Fruit fly (Drosophila melanogaster): Measurements from ENCODE around the gene Polr1E.

The Polr1E gene

dm6 chr3R:18298900-18299321 lies 2.6 kb downstream of the Polr1E start, which contains the start of gene Dlc90F (continued):
- no peak for TF ChIP-seq sim (GFP tag; IDR thresholded peaks at IDR 0.05)
- peak; percentile 67 for TF ChIP-seq pb (GFP tag; optimal IDR thresholded peaks at IDR 0.05)
- no peak for TF ChIP-seq Sox100B (GFP tag; optimal IDR thresholded peaks at IDR 0.05)
- peak; percentile 43 for TF ChIP-seq CG15479 (GFP tag; optimal IDR thresholded peaks at IDR 0.05)
- peak; percentile 82 for TF ChIP-seq Mrtf (GFP tag; IDR thresholded peaks at IDR 0.05)
- TF ChIP-seq nom (GFP tag; optimal IDR thresholded peaks at IDR 0.05): no peak
- peak; percentile 67 for TF ChIP-seq twi (tag; optimal IDR thresholded peaks at IDR 0.05)
- peak; percentile 33 for TF ChIP-seq HmgD (GFP tag; optimal IDR thresholded peaks at IDR 0.05)
- TF ChIP-seq CG2875 (GFP tag; optimal IDR thresholded peaks at IDR 0.05): no peak
- no peak for TF ChIP-seq org-1 (GFP tag; optimal IDR thresholded peaks at IDR 0.05)
- peak; percentile 60 for TF ChIP-seq ap (GFP tag; IDR thresholded peaks at IDR 0.05)
- TF ChIP-seq CG9817 (tag; optimal IDR thresholded peaks at IDR 0.05): peak; percentile 86
- TF ChIP-seq CG3847 (GFP tag; IDR thresholded peaks at IDR 0.05): peak; percentile 86
- peak; percentile 78 for TF ChIP-seq Sry-δ (GFP tag; optimal IDR thresholded peaks at IDR 0.05)
- TF ChIP-seq ham (GFP tag; IDR thresholded peaks at IDR 0.05): no peak
- TF ChIP-seq Xbp1 (GFP tag; optimal IDR thresholded peaks at IDR 0.05): peak; percentile 82
- TF ChIP-seq jigr1 (GFP tag; IDR thresholded peaks at IDR 0.05): peak; percentile 69; the same call in 1 of the 3 replicates
- peak; percentile 87 for TF ChIP-seq CG9609 (GFP tag; optimal IDR thresholded peaks at IDR 0.05)
- TF ChIP-seq Mes4 (GFP tag; optimal IDR thresholded peaks at IDR 0.05): peak; percentile 81
- TF ChIP-seq Sox102F (GFP tag; optimal IDR thresholded peaks at IDR 0.05): peak; percentile 74
- peak; percentile 90 for TF ChIP-seq Ptx1 (GFP tag; IDR thresholded peaks at IDR 0.05)
- peak; percentile 12; the same call in 1 of the 2 replicates for TF ChIP-seq sna (GFP tag; IDR thresholded peaks at IDR 0.05; ENCODE audit: partially characterized antibody)
- no peak for TF ChIP-seq CkIIα-i1 (GFP tag; IDR thresholded peaks at IDR 0.05)
- peak; percentile 53; the same call in 1 of the 2 replicates for TF ChIP-seq Lim3 (GFP tag; IDR thresholded peaks at IDR 0.05)
- TF ChIP-seq kay (GFP tag; optimal IDR thresholded peaks at IDR 0.05): peak; percentile 88
- peak; percentile 86 for TF ChIP-seq CG11456 (GFP tag; IDR thresholded peaks at IDR 0.05)
- peak; percentile 65 for TF ChIP-seq CG3995 (GFP tag; optimal IDR thresholded peaks at IDR 0.05)
- TF ChIP-seq CG6254 (GFP tag; optimal IDR thresholded peaks at IDR 0.05): no peak
- TF ChIP-seq HLH54F (GFP tag; optimal IDR thresholded peaks at IDR 0.05): peak; percentile 81
- TF ChIP-seq wek (GFP tag; optimal IDR thresholded peaks at IDR 0.05): no peak
- TF ChIP-seq CG32767 (GFP tag; IDR thresholded peaks at IDR 0.05): 0 out of 2 replicates have a peak, but pooled peaks have one; percentile 15
- peak; percentile 63 for TF ChIP-seq CG8944 (GFP tag; optimal IDR thresholded peaks at IDR 0.05)
- peak; percentile 78 for TF ChIP-seq unpg (GFP tag; optimal IDR thresholded peaks at IDR 0.05)
- no peak for TF ChIP-seq cg (GFP tag; optimal IDR thresholded peaks at IDR 0.05)
- peak; percentile 20 for TF ChIP-seq D19A (tag; optimal IDR thresholded peaks at IDR 0.05)
- peak; percentile 60 for TF ChIP-seq Fer3 (tag; optimal IDR thresholded peaks at IDR 0.05)
- peak; percentile 72 for TF ChIP-seq dimm (GFP tag; IDR thresholded peaks at IDR 0.05)
- TF ChIP-seq klu (GFP tag; IDR thresholded peaks at IDR 0.05): peak; percentile 66
- TF ChIP-seq gce (GFP tag; IDR thresholded peaks at IDR 0.05): no peak; the same call in 2 of the 3 replicates
- no peak for TF ChIP-seq h (optimal IDR thresholded peaks at IDR 0.05)
- no peak for TF ChIP-seq pan (optimal IDR thresholded peaks at IDR 0.05)
- TF ChIP-seq pan (GFP tag; optimal IDR thresholded peaks at IDR 0.05 in 1 of 2, IDR thresholded peaks at IDR 0.05 in 1 of 2): peak in 1 of 2 experiments; percentile 81
- peak; percentile 67 for TF ChIP-seq CG7928 (GFP tag; optimal IDR thresholded peaks at IDR 0.05)
- TF ChIP-seq CG2116 (GFP tag; optimal IDR thresholded peaks at IDR 0.05): peak; percentile 82
- TF ChIP-seq lov (optimal IDR thresholded peaks at IDR 0.05): no peak
- no peak for TF ChIP-seq lov (GFP tag; IDR thresholded peaks at IDR 0.05)
- TF ChIP-seq Eip74EF (GFP tag; optimal IDR thresholded peaks at IDR 0.05): peak in 1 of 2 experiments; percentile 68
- TF ChIP-seq vfl (GFP tag; optimal IDR thresholded peaks at IDR 0.05): peak; percentile 74
- TF ChIP-seq CG8281 (tag; optimal IDR thresholded peaks at IDR 0.05): no peak
- no peak for TF ChIP-seq gcm (GFP tag; optimal IDR thresholded peaks at IDR 0.05)
- TF ChIP-seq ATbp (GFP tag; optimal IDR thresholded peaks at IDR 0.05): peak; percentile 49
- no peak for TF ChIP-seq yki (optimal IDR thresholded peaks at IDR 0.05)
